Fruit fly (Drosophila melanogaster) whole organism, adult: Measurements from ENCODE around the gene CG1662.

Experiments used
- CG11617 ChIP-seq: fragments of 200-800 bp; sonication (Bioruptor generic); optimal IDR thresholded peaks from 2 replicates; lab custom pipeline; 2017; ENCODE audit warnings: mild to moderate bottlenecking, missing biosample characterization, missing genetic modification reagents, missing genetic modification characterization
- CG12768 ChIP-seq: fragments of 200-800 bp; sonication (Bioruptor generic); optimal IDR thresholded peaks from 2 replicates; lab custom pipeline; 2017; ENCODE audit warnings: missing biosample characterization, missing genetic modification characterization, mild to moderate bottlenecking, moderate library complexity, missing genetic modification reagents
- CG14711 ChIP-seq: fragments of 200-800 bp; sonication (Bioruptor generic); optimal IDR thresholded peaks from 2 replicates; lab custom pipeline; 2018; ENCODE audit warnings: missing biosample characterization, mild to moderate bottlenecking, missing genetic modification characterization, moderate library complexity
- CG1620 ChIP-seq: fragments of 200-800 bp; sonication (Bioruptor generic); optimal IDR thresholded peaks from 2 replicates; lab custom pipeline; 2016; ENCODE audit warnings: missing biosample characterization, missing genetic modification characterization
- CG33017 ChIP-seq: fragments of 200-800 bp; sonication (Bioruptor generic); optimal IDR thresholded peaks from 2 replicates; lab custom pipeline; 2018; ENCODE audit warnings: missing biosample characterization, mild to moderate bottlenecking, missing genetic modification characterization, moderate library complexity
- CG5204 ChIP-seq: fragments of 200-800 bp; sonication (Bioruptor generic); optimal IDR thresholded peaks from 2 replicates; lab custom pipeline; 2016; ENCODE audit warnings: missing biosample characterization, missing genetic modification characterization
- CG7045 ChIP-seq: fragments of 200-800 bp; sonication (Bioruptor generic); optimal IDR thresholded peaks from 2 replicates; lab custom pipeline; 2017; ENCODE audit warnings: missing biosample characterization, mild to moderate bottlenecking, missing genetic modification characterization
- CG7101 ChIP-seq: fragments of 200-800 bp; sonication (Bioruptor generic); optimal IDR thresholded peaks from 2 replicates; lab custom pipeline; 2018; ENCODE audit warnings: missing biosample characterization, mild to moderate bottlenecking, missing genetic modification characterization, moderate library complexity
- Clk ChIP-seq: fragments of 200-800 bp; sonication (Bioruptor generic); optimal IDR thresholded peaks from 2 replicates; lab custom pipeline; 2017; ENCODE audit warnings: missing biosample characterization, missing genetic modification characterization
- Crg-1 ChIP-seq: fragments of 200-800 bp; sonication (Bioruptor generic); optimal IDR thresholded peaks from 2 replicates; lab custom pipeline; 2016; ENCODE audit warnings: missing biosample characterization, missing genetic modification characterization
- Hr96 ChIP-seq: fragments of 200-800 bp; sonication (Bioruptor generic); optimal IDR thresholded peaks from 2 replicates; lab custom pipeline; 2016; ENCODE audit warnings: missing biosample characterization, missing genetic modification characterization
- Mnt ChIP-seq: fragments of 200-800 bp; sonication (Bioruptor generic); optimal IDR thresholded peaks from 2 replicates; lab custom pipeline; 2016; ENCODE audit warnings: missing biosample characterization, mild to moderate bottlenecking, missing genetic modification characterization
- bab1 ChIP-seq: fragments of 200-800 bp; sonication (Bioruptor generic); optimal IDR thresholded peaks from 3 replicates; lab custom pipeline; 2019; ENCODE audit warnings: missing biosample characterization, mild to moderate bottlenecking, missing genetic modification characterization, moderate library complexity
- cic ChIP-seq: fragments of 200-800 bp; sonication (Bioruptor generic); optimal IDR thresholded peaks from 2 replicates; lab custom pipeline; 2017; ENCODE audit warnings: missing biosample characterization, mild to moderate bottlenecking, missing genetic modification characterization, moderate library complexity
- cnc ChIP-seq, 2 experiments: fragments of >200 bp; optimal IDR thresholded peaks; 2 replicates each; lab custom pipeline; 2017
- kay ChIP-seq: fragments of 200-800 bp; sonication (Bioruptor generic); peaks from one replicate; lab custom pipeline; 2016; ENCODE audit warnings: missing biosample characterization, missing genetic modification characterization, borderline replicate concordance
- ovo ChIP-seq: fragments of 200-800 bp; sonication (Bioruptor generic); optimal IDR thresholded peaks from 2 replicates; lab custom pipeline; 2016; ENCODE audit warnings: missing biosample characterization, missing genetic modification characterization
- pad ChIP-seq: fragments of 200-800 bp; sonication (Bioruptor generic); optimal IDR thresholded peaks from 3 replicates; lab custom pipeline; 2017; ENCODE audit warnings: missing biosample characterization, missing genetic modification characterization, mild to moderate bottlenecking, moderate library complexity, missing genetic modification reagents
- tj ChIP-seq: fragments of 200-800 bp; sonication (Bioruptor generic); optimal IDR thresholded peaks from 3 replicates; lab custom pipeline; 2017; ENCODE audit warnings: missing biosample characterization, mild to moderate bottlenecking, missing genetic modification characterization, moderate library complexity
- toe ChIP-seq: fragments of 200-800 bp; sonication (Bioruptor generic); optimal IDR thresholded peaks from 2 replicates; lab custom pipeline; 2016; ENCODE audit warnings: missing biosample characterization, missing genetic modification characterization

The CG1662 gene

dm6 chrX:13411376-13411973, 24.1 kb downstream of the CG1662 start:
- no peak for TF ChIP-seq pad (GFP tag; lab: Kevin White, UChicago)
- TF ChIP-seq CG12768 (GFP tag; lab: Kevin White, UChicago), result no peak
- no peak for TF ChIP-seq tj (GFP tag; lab: Kevin White, UChicago)
- no peak for TF ChIP-seq CG7101 (tag; lab: Kevin White, UChicago)
- no peak for TF ChIP-seq Hr96 (GFP tag; lab: Kevin White, UChicago)
- no peak for TF ChIP-seq Mnt (GFP tag; lab: Kevin White, UChicago)
- TF ChIP-seq kay, result no peak
- no peak for TF ChIP-seq CG11617 (GFP tag; lab: Kevin White, UChicago)
- no peak for TF ChIP-seq ovo (GFP tag; lab: Kevin White, UChicago)
- TF ChIP-seq CG7045 (GFP tag; lab: Kevin White, UChicago), result no peak
- no peak for TF ChIP-seq toe (GFP tag; lab: Kevin White, UChicago)
- no peak for TF ChIP-seq cic
- TF ChIP-seq cnc (optimal IDR thresholded peaks at IDR 0.05; lab: Kevin White, UChicago), result no peak
- TF ChIP-seq CG14711 (tag; lab: Kevin White, UChicago), result no peak

dm6 chrX:13412941-13413613, 25.7 kb downstream of the CG1662 start, which contains the start of the genes CG1998 and Set2:
TSS of gene CG1998 (minus strand) at chrX:13413074.
TSS of gene Set2 (plus strand) at chrX:13413242.
- TF ChIP-seq cnc (optimal IDR thresholded peaks at IDR 0.05; lab: Kevin White, UChicago) (no peak), CG14711 (tag; lab: Kevin White, UChicago) (peak; percentile 91), CG5204 (GFP tag; lab: Kevin White, UChicago) (no peak), tj (GFP tag; lab: Kevin White, UChicago) (peak; percentile 7), CG12768 (GFP tag; lab: Kevin White, UChicago) (no peak), bab1 (peak; percentile 43), CG1620 (GFP tag; lab: Kevin White, UChicago) (peak; percentile 45), CG7045 (GFP tag; lab: Kevin White, UChicago) (no peak), CG11617 (GFP tag; lab: Kevin White, UChicago) (no peak), pad (GFP tag; lab: Kevin White, UChicago) (peak; percentile 63), Hr96 (GFP tag; lab: Kevin White, UChicago) (no peak), Clk (no peak), kay (no peak), Crg-1 (GFP tag; lab: Kevin White, UChicago) (peak; percentile 31), ovo (GFP tag; lab: Kevin White, UChicago) (peak; percentile 50), toe (GFP tag; lab: Kevin White, UChicago) (no peak), CG7101 (tag; lab: Kevin White, UChicago) (peak; percentile 36), CG33017 (tag; lab: Kevin White, UChicago) (no peak), Mnt (GFP tag; lab: Kevin White, UChicago) (peak; percentile 90), cic (peak; percentile 64)

dm6 chrX:13421059-13421458, 33.7 kb downstream of the CG1662 start:
- TF ChIP-seq toe (GFP tag; lab: Kevin White, UChicago) (no peak), kay (no peak), pad (GFP tag; lab: Kevin White, UChicago) (no peak), Mnt (GFP tag; lab: Kevin White, UChicago) (no peak), CG33017 (tag; lab: Kevin White, UChicago) (no peak), CG7045 (GFP tag; lab: Kevin White, UChicago) (no peak), bab1 (no peak), cic (no peak), CG7101 (tag; lab: Kevin White, UChicago) (no peak)

DNA sequence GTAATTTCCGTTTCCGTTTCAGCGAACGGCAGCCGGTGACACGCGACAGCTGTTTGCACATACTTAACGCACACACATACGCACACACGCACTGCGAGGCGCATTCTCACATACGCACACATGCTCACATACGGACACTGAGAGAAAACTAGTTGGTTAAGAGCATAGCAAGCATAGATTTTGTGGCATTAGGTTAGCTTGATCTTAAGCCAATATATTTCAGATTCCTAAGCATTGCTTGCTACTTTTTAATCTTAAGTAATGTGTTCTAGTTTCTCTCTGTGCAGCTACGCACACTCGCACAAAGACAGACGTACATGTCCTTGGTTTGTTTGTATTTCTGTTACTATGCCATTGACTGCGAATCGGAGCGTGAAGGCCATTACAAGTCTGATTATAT, 46.7 kb downstream of the CG1662 start:
- TF ChIP-seq ovo (GFP tag; lab: Kevin White, UChicago) (no peak), Mnt (GFP tag; lab: Kevin White, UChicago) (no peak), kay (no peak), cic (no peak), tj (GFP tag; lab: Kevin White, UChicago) (no peak), CG5204 (GFP tag; lab: Kevin White, UChicago) (no peak), bab1 (no peak), CG1620 (GFP tag; lab: Kevin White, UChicago) (no peak), CG14711 (tag; lab: Kevin White, UChicago) (no peak), cnc (optimal IDR thresholded peaks at IDR 0.05; lab: Kevin White, UChicago) (no peak)
